Fruit fly (Drosophila melanogaster) whole organism, embryonic: ENCODE measurements around the gene ATPsynepsilonL.

Experiments used
- Ada2b ChIP-seq: fragments of 200-800 bp; sonication (Bioruptor generic); IDR thresholded peaks from 2 replicates; pipeline ENCODE4 v1.3.6; 2022; ENCODE audit warnings: missing biosample characterization, missing genetic modification characterization
- Awh ChIP-seq: fragments of 200-800 bp; sonication (Bioruptor generic); IDR thresholded peaks from 2 replicates; pipeline ENCODE4, ENCODE4 v1.3.6; 2022; ENCODE audit warnings: missing biosample characterization, missing genetic modification characterization
- Bdp1 ChIP-seq: fragments of 200-800 bp; sonication (Bioruptor generic); optimal IDR thresholded peaks from 3 replicates; lab custom pipeline; 2016; ENCODE audit warnings: missing biosample characterization, missing genetic modification characterization
- CG10565 ChIP-seq: fragments of 200-800 bp; sonication (Bioruptor generic); optimal IDR thresholded peaks from 3 replicates; lab custom pipeline; 2016; ENCODE audit warnings: missing biosample characterization, mild to moderate bottlenecking, missing genetic modification characterization
- CG11398 ChIP-seq: fragments of 200-800 bp; sonication (Bioruptor generic); optimal IDR thresholded peaks from 2 replicates; lab custom pipeline; 2016; ENCODE audit warnings: missing biosample characterization, missing genetic modification characterization
- CG12942 ChIP-seq: fragments of 200-800 bp; sonication (Bioruptor generic); optimal IDR thresholded peaks from 3 replicates; lab custom pipeline; 2016; ENCODE audit warnings: missing biosample characterization, missing genetic modification characterization
- CG13287 ChIP-seq: fragments of 200-800 bp; sonication (Bioruptor generic); IDR thresholded peaks from 2 replicates; pipeline ENCODE4 v1.3.6; 2022; ENCODE audit warnings: missing biosample characterization, missing genetic modification characterization; ENCODE audit not compliant: partially characterized antibody
- CG15514 ChIP-seq: fragments of 200-800 bp; sonication (Bioruptor generic); optimal IDR thresholded peaks from 3 replicates; lab custom pipeline; 2017; ENCODE audit warnings: missing biosample characterization, missing genetic modification characterization, mild to moderate bottlenecking, moderate library complexity, missing genetic modification reagents
- CG2678 ChIP-seq: fragments of 200-800 bp; sonication (Bioruptor generic); optimal IDR thresholded peaks from 3 replicates; lab custom pipeline; 2019; ENCODE audit warnings: missing biosample characterization, mild to moderate bottlenecking, missing genetic modification characterization, moderate library complexity
- CG31224 ChIP-seq: fragments of 200-800 bp; sonication (Bioruptor generic); IDR thresholded peaks from 2 replicates; pipeline ENCODE4 v1.3.6; 2022; ENCODE audit warnings: missing biosample characterization, missing genetic modification characterization
- CG33213 ChIP-seq: fragments of 200-800 bp; sonication (Bioruptor generic); optimal IDR thresholded peaks from 3 replicates; lab custom pipeline; 2016; ENCODE audit warnings: missing biosample characterization, missing genetic modification characterization
- CG33557 ChIP-seq: fragments of 200-800 bp; sonication (Bioruptor generic); optimal IDR thresholded peaks from 2 replicates; lab custom pipeline; 2019; ENCODE audit warnings: missing biosample characterization, mild to moderate bottlenecking, missing genetic modification characterization, moderate library complexity
- CG3995 ChIP-seq: fragments of 200-800 bp; sonication (Bioruptor generic); optimal IDR thresholded peaks from 3 replicates; lab custom pipeline; 2016; ENCODE audit warnings: missing biosample characterization, missing genetic modification characterization
- CG4404 ChIP-seq: fragments of 200-800 bp; sonication (Bioruptor generic); IDR thresholded peaks from 2 replicates; pipeline ENCODE4 v1.3.6; 2022; ENCODE audit warnings: missing biosample characterization, missing genetic modification characterization
- CG4854 ChIP-seq: fragments of 200-800 bp; sonication (Bioruptor generic); optimal IDR thresholded peaks from 2 replicates; lab custom pipeline; 2016; ENCODE audit warnings: missing biosample characterization, missing genetic modification characterization, inconsistent platforms
- CG6254 ChIP-seq: fragments of 200-800 bp; sonication (Bioruptor generic); optimal IDR thresholded peaks from 3 replicates; lab custom pipeline; 2017; ENCODE audit warnings: mild to moderate bottlenecking, missing biosample characterization, missing genetic modification reagents, missing genetic modification characterization
- CG7928 ChIP-seq: fragments of 200-800 bp; sonication (Bioruptor generic); optimal IDR thresholded peaks from 2 replicates; lab custom pipeline; 2017; ENCODE audit warnings: missing biosample characterization, mild to moderate bottlenecking, missing genetic modification characterization
- Dip3 ChIP-seq: fragments of 200-800 bp; sonication (Bioruptor generic); optimal IDR thresholded peaks from 3 replicates; lab custom pipeline; 2016; ENCODE audit warnings: missing biosample characterization, missing genetic modification characterization
- Doc3 ChIP-seq: fragments of 200-800 bp; sonication (Bioruptor generic); IDR thresholded peaks from 3 replicates; pipeline ENCODE4 v1.3.6; 2022; ENCODE audit warnings: missing biosample characterization, missing genetic modification characterization; ENCODE audit not compliant: partially characterized antibody
- Fer1 ChIP-seq: fragments of 200-800 bp; sonication (Bioruptor generic); optimal IDR thresholded peaks from 2 replicates; lab custom pipeline; 2017; ENCODE audit warnings: missing biosample characterization, mild to moderate bottlenecking, missing genetic modification characterization
- HLH3B ChIP-seq: fragments of 200-800 bp; sonication (Bioruptor generic); IDR thresholded peaks from 2 replicates; pipeline ENCODE4 v1.3.6; 2022; ENCODE audit warnings: missing biosample characterization, missing genetic modification characterization
- HLH54F ChIP-seq: fragments of 200-800 bp; sonication (Bioruptor generic); optimal IDR thresholded peaks from 3 replicates; lab custom pipeline; 2016; ENCODE audit warnings: missing biosample characterization, missing genetic modification characterization
- MBD-R2 ChIP-seq: fragments of 200-800 bp; sonication (Bioruptor generic); IDR thresholded peaks from 2 replicates; pipeline ENCODE4 v1.3.6; 2022; ENCODE audit warnings: missing biosample characterization, missing genetic modification characterization
- MTF-1 ChIP-seq: fragments of 200-800 bp; sonication (Bioruptor generic); optimal IDR thresholded peaks from 2 replicates; lab custom pipeline; 2018; ENCODE audit warnings: missing biosample characterization, mild to moderate bottlenecking, missing genetic modification characterization, borderline replicate concordance
- Med ChIP-seq: fragments of 200-800 bp; sonication (Bioruptor generic); peaks from one replicate; lab custom pipeline; 2016; ENCODE audit warnings: missing biosample characterization, missing genetic modification characterization, mild to moderate bottlenecking, inconsistent platforms, moderate library complexity
- Sox100B ChIP-seq: fragments of 200-800 bp; sonication (Bioruptor generic); optimal IDR thresholded peaks from 3 replicates; lab custom pipeline; 2018; ENCODE audit warnings: missing biosample characterization, mild to moderate bottlenecking, missing genetic modification characterization
- Spps ChIP-seq: fragments of 200-800 bp; sonication (Bioruptor generic); optimal IDR thresholded peaks from 2 replicates; lab custom pipeline; 2018; ENCODE audit warnings: missing biosample characterization, mild to moderate bottlenecking, missing genetic modification characterization
- chif ChIP-seq, 2 experiments: fragments of 200-800 bp; sonication (Bioruptor generic); optimal IDR thresholded peaks; 3 replicates each; lab custom pipeline; 2016; ENCODE audit warnings: missing biosample characterization in 2 of 2, missing genetic modification characterization in 2 of 2
- cwo ChIP-seq: fragments of 200-800 bp; sonication (Bioruptor generic); optimal IDR thresholded peaks from 3 replicates; lab custom pipeline; 2017; ENCODE audit warnings: missing biosample characterization, missing genetic modification characterization, mild to moderate bottlenecking, moderate library complexity, missing genetic modification reagents
- danr ChIP-seq: fragments of 200-800 bp; sonication (Bioruptor generic); IDR thresholded peaks from 2 replicates; pipeline ENCODE4 v1.3.6; 2022; ENCODE audit warnings: missing biosample characterization, missing genetic modification characterization
- emc ChIP-seq: fragments of 200-800 bp; sonication (Bioruptor generic); optimal IDR thresholded peaks from 2 replicates; lab custom pipeline; 2016; ENCODE audit warnings: missing biosample characterization, missing genetic modification characterization
- en ChIP-seq: fragments of 200-800 bp; sonication (Bioruptor generic); optimal IDR thresholded peaks from 2 replicates; lab custom pipeline; 2016; ENCODE audit warnings: missing biosample characterization, missing genetic modification characterization
- gcm2 ChIP-seq: fragments of 200-800 bp; sonication (Bioruptor generic); optimal IDR thresholded peaks from 2 replicates; lab custom pipeline; 2016; ENCODE audit warnings: missing biosample characterization, missing genetic modification characterization
- hkb ChIP-seq, 2 experiments: fragments of 200-800 bp in 1 of 2; fragments of >200 bp in 1 of 2; sonication (Bioruptor generic) in 1 of 2; IDR thresholded peaks in 1 of 2; optimal IDR thresholded peaks in 1 of 2; 2 replicates each; pipeline versions ENCODE4 v1.3.6 to Lab custom; 2017 to 2022; ENCODE audit warnings: missing biosample characterization in 1 of 2, missing genetic modification characterization in 1 of 2
- hth ChIP-seq: fragments of >200 bp; optimal IDR thresholded peaks from 2 replicates; lab custom pipeline; 2017; ENCODE audit warnings: inconsistent platforms
- inv ChIP-seq: fragments of 200-800 bp; sonication (Bioruptor generic); IDR thresholded peaks from 2 replicates; pipeline ENCODE4 v1.3.6; 2022; ENCODE audit warnings: missing biosample characterization, missing genetic modification characterization; ENCODE audit not compliant: partially characterized antibody
- lab ChIP-seq: fragments of 200-800 bp; sonication (Bioruptor generic); optimal IDR thresholded peaks from 3 replicates; lab custom pipeline; 2017; ENCODE audit warnings: missing biosample characterization, missing genetic modification characterization, mild to moderate bottlenecking, moderate library complexity, missing genetic modification reagents
- maf-S ChIP-seq: fragments of 200-800 bp; sonication (Bioruptor generic); optimal IDR thresholded peaks from 2 replicates; lab custom pipeline; 2016; ENCODE audit warnings: missing biosample characterization, missing genetic modification characterization
- mld ChIP-seq: fragments of 200-800 bp; sonication (Bioruptor generic); IDR thresholded peaks from 3 replicates; pipeline ENCODE4 v1.3.6; 2022; ENCODE audit warnings: missing biosample characterization, missing genetic modification characterization; ENCODE audit not compliant: partially characterized antibody
- nerfin-2 ChIP-seq: fragments of 200-800 bp; sonication (Bioruptor generic); IDR thresholded peaks from 2 replicates; pipeline ENCODE4 v1.3.6; 2022; ENCODE audit warnings: missing biosample characterization, missing genetic modification characterization; ENCODE audit not compliant: partially characterized antibody
- pan ChIP-seq, 4 experiments: fragments of >200 bp in 3 of 4; fragments of 200-800 bp in 1 of 4; sonication (Bioruptor generic) in 1 of 4; optimal IDR thresholded peaks in 3 of 4; IDR thresholded peaks in 1 of 4; 2 replicates each; pipeline versions ENCODE4 v1.3.6 to Lab custom; 2017 to 2022; ENCODE audit warnings: missing biosample characterization in 2 of 4, missing genetic modification characterization in 2 of 4, mixed read lengths in 1 of 4
- pros ChIP-seq: fragments of 200-800 bp; sonication (Bioruptor generic); optimal IDR thresholded peaks from 3 replicates; lab custom pipeline; 2019; ENCODE audit warnings: missing biosample characterization, mild to moderate bottlenecking, missing genetic modification characterization, moderate library complexity
- ro ChIP-seq: fragments of 200-800 bp; sonication (Bioruptor generic); IDR thresholded peaks from 2 replicates; pipeline ENCODE4 v1.3.6; 2022; ENCODE audit warnings: missing biosample characterization, missing genetic modification characterization
- scrt ChIP-seq: fragments of 200-800 bp; sonication (Bioruptor generic); optimal IDR thresholded peaks from 2 replicates; lab custom pipeline; 2018; ENCODE audit warnings: missing biosample characterization, mild to moderate bottlenecking, missing genetic modification characterization, moderate library complexity
- sisA ChIP-seq: fragments of 200-800 bp; sonication (Bioruptor generic); IDR thresholded peaks from 2 replicates; pipeline ENCODE4 v1.3.6; 2022; ENCODE audit warnings: missing biosample characterization, missing genetic modification characterization
- tup ChIP-seq: fragments of 200-800 bp; sonication (Bioruptor generic); optimal IDR thresholded peaks from 2 replicates; lab custom pipeline; 2016; ENCODE audit warnings: missing biosample characterization, mild to moderate bottlenecking, missing genetic modification characterization, moderate library complexity
- unpg ChIP-seq: fragments of 200-800 bp; sonication (Bioruptor generic); optimal IDR thresholded peaks from 3 replicates; lab custom pipeline; 2018; ENCODE audit warnings: missing biosample characterization, mild to moderate bottlenecking, missing genetic modification characterization, moderate library complexity

Gene ATPsynepsilonL

dm6 chr3R:10144103-10144998, 22.8 kb downstream of the ATPsynepsilonL start, which contains the start of the genes TAF1B and Invadolysin (continued):
- TF ChIP-seq Bdp1 (GFP tag; lab: Kevin White, UChicago), result no peak
- peak; percentile 65 for TF ChIP-seq CG15514 (GFP tag; lab: Kevin White, UChicago)
- peak; percentile 21 for TF ChIP-seq Dip3 (GFP tag; lab: Kevin White, UChicago)
- TF ChIP-seq hkb (optimal IDR thresholded peaks at IDR 0.05; lab: Kevin White, UChicago), result no peak
- TF ChIP-seq hkb (GFP tag; IDR thresholded peaks at IDR 0.05; lab: Robert Waterston, UW), result peak; percentile 45
- peak; percentile 26 for TF ChIP-seq HLH54F (GFP tag; lab: Kevin White, UChicago)
- TF ChIP-seq maf-S (GFP tag; lab: Kevin White, UChicago), result no peak
- TF ChIP-seq CG6254 (GFP tag; lab: Kevin White, UChicago), result peak; percentile 45
- TF ChIP-seq pan (optimal IDR thresholded peaks at IDR 0.05; lab: Kevin White, UChicago), result no peak
- TF ChIP-seq pan (GFP tag; optimal IDR thresholded peaks at IDR 0.05 in 1 of 2, IDR thresholded peaks at IDR 0.05 in 1 of 2), result peak in 1 of 2 experiments; percentile 55
- TF ChIP-seq danr (GFP tag; lab: Robert Waterston, UW), result no peak
- peak; percentile 6 for TF ChIP-seq scrt (GFP tag; lab: Kevin White, UChicago)
- peak; percentile 40 for TF ChIP-seq Sox100B (GFP tag; lab: Kevin White, UChicago)
- peak; percentile 54 for TF ChIP-seq sisA (GFP tag; lab: Robert Waterston, UW)
- TF ChIP-seq CG13287, result peak; percentile 96
- peak; percentile 90 for TF ChIP-seq Doc3 (GFP tag; lab: Robert Waterston, UW)
- peak; percentile 29 for TF ChIP-seq unpg (GFP tag; lab: Kevin White, UChicago)
- peak; percentile 46 for TF ChIP-seq CG2678 (tag; lab: Kevin White, UChicago)
- no peak for TF ChIP-seq MTF-1 (GFP tag; lab: Kevin White, UChicago)
- no peak for TF ChIP-seq CG33557 (GFP tag; lab: Kevin White, UChicago)
- TF ChIP-seq emc (GFP tag; lab: Kevin White, UChicago), result no peak
- TF ChIP-seq tup (GFP tag; lab: Kevin White, UChicago), result no peak
- peak; percentile 92 for TF ChIP-seq CG3995 (GFP tag; lab: Kevin White, UChicago)
- TF ChIP-seq Fer1, result peak; percentile 42
- TF ChIP-seq CG33213 (GFP tag; lab: Kevin White, UChicago), result peak; percentile 79
- TF ChIP-seq Med (GFP tag; lab: Kevin White, UChicago), result peak; percentile 80
- TF ChIP-seq MBD-R2 (GFP tag; lab: Robert Waterston, UW), result peak; percentile 54
- no peak for TF ChIP-seq CG10565 (GFP tag; lab: Kevin White, UChicago)
- peak; percentile 2 for TF ChIP-seq CG4854 (GFP tag; lab: Kevin White, UChicago)
- TF ChIP-seq chif (GFP tag; optimal IDR thresholded peaks at IDR 0.05; lab: Kevin White, UChicago), result peak in 1 of 2 experiments; percentile 45
- no peak for TF ChIP-seq ro
- TF ChIP-seq CG4404 (GFP tag; lab: Robert Waterston, UW), result no peak
- TF ChIP-seq gcm2 (GFP tag; lab: Kevin White, UChicago), result no peak
- TF ChIP-seq nerfin-2 (GFP tag; lab: Robert Waterston, UW), result peak; percentile 53
- no peak for TF ChIP-seq CG11398 (GFP tag; lab: Kevin White, UChicago)
- no peak for TF ChIP-seq CG31224 (GFP tag; lab: Robert Waterston, UW)
- peak; percentile 24 for TF ChIP-seq CG12942 (GFP tag; lab: Kevin White, UChicago)
- peak; percentile 20 for TF ChIP-seq pros
- TF ChIP-seq Ada2b (GFP tag; lab: Robert Waterston, UW), result peak; percentile 40; the same call in 1 of the 2 replicates
- peak; percentile 94 for TF ChIP-seq inv (GFP tag; lab: Robert Waterston, UW)
- no peak for TF ChIP-seq en (GFP tag; lab: Kevin White, UChicago)
- TF ChIP-seq lab, result peak; percentile 47
- peak; percentile 88 for TF ChIP-seq mld (GFP tag; lab: Robert Waterston, UW)
- no peak for TF ChIP-seq Awh (GFP tag; lab: Robert Waterston, UW)
- TF ChIP-seq HLH3B, result 0 out of 2 replicates have a peak, but pooled peaks have one; percentile 22
- no peak for TF ChIP-seq Spps (tag; lab: Kevin White, UChicago)
- TF ChIP-seq hth (lab: Kevin White, UChicago), result no peak
- peak; percentile 17 for TF ChIP-seq CG7928 (GFP tag; lab: Kevin White, UChicago)
- TF ChIP-seq cwo (GFP tag; lab: Kevin White, UChicago), result no peak
